Worm (Caenorhabditis elegans): Measurements from ENCODE around the gene coq-6.

Gene coq-6

DNA sequence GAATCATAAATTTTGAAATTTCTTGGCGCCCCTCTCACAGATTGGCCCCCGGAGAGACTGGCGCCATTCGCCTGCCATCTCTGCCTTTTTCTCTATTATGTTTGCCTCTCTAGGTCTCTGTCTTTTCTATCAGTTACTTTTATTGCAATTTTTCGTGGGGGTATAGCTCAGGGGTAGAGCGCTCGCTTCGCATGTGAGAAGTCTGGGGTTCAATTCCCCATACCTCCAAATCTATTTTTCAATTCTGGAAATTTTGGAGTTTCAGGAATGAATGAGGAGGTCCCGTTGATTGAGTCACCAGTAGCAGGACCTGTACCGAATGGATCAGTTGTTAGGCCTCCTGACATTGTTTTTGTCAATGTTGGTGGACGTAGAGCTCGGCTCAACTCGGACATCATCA is 18.5 kb upstream of the coq-6 start, which contains the start of gene kvs-3 (continued):
- TF ChIP-seq sdz-38 (tag; optimal IDR thresholded peaks at IDR 0.05) (peak; percentile 10), B0035.1 (tag; optimal IDR thresholded peaks at IDR 0.05) (peak; percentile 41), pha-4 (tag; optimal IDR thresholded peaks at IDR 0.05) (no peak), madf-8 (GFP tag; conservative IDR thresholded peaks at IDR 0.05) (no peak), nfya-1 (tag; optimal IDR thresholded peaks at IDR 0.05; ENCODE audit: borderline replicate concordance, insufficient read depth) (no peak), gei-17 (GFP tag; optimal IDR thresholded peaks at IDR 0.05) (no peak), ztf-6 (GFP tag; IDR thresholded peaks at IDR 0.05) (peak; percentile 51; the same call in 1 of the 2 replicates), attf-3 (GFP tag; conservative IDR thresholded peaks at IDR 0.05) (peak; percentile 40; the same call in 1 of the 2 replicates), hsf-1 (GFP tag; IDR thresholded peaks at IDR 0.05) (peak; percentile 74; the same call in 1 of the 2 replicates), ztf-28 (GFP tag; IDR thresholded peaks at IDR 0.05) (peak; percentile 92), dpff-1 (tag; optimal IDR thresholded peaks at IDR 0.05) (peak; percentile 44), attf-6 (GFP tag; IDR thresholded peaks at IDR 0.05) (peak; percentile 1), F23B12.7 (tag; optimal IDR thresholded peaks at IDR 0.05; ENCODE audit: insufficient read depth) (peak; percentile 62), ekl-4 (GFP tag; IDR thresholded peaks at IDR 0.05) (peak; percentile 67; the same call in 1 of the 2 replicates), cebp-2 (GFP tag; IDR thresholded peaks at IDR 0.05) (0 out of 2 replicates have a peak, but pooled peaks have one; percentile 76), hrde-1 (tag; optimal IDR thresholded peaks at IDR 0.05; ENCODE audit: borderline replicate concordance) (peak; percentile 83), F52B5.7 (tag; optimal IDR thresholded peaks at IDR 0.05) (no peak), Y79H2A.3 (GFP tag; conservative IDR thresholded peaks at IDR 0.05) (peak; percentile 69; the same call in 1 of the 2 replicates), unc-130 (GFP tag; optimal IDR thresholded peaks at IDR 0.05) (peak; percentile 44), Y95B8A.8 (GFP tag; IDR thresholded peaks at IDR 0.05) (0 out of 2 replicates have a peak, but pooled peaks have one; percentile 8), Y67H2A.10 (GFP tag; conservative IDR thresholded peaks at IDR 0.05) (peak; percentile 50; the same call in 1 of the 2 replicates), hlh-12 (tag; optimal IDR thresholded peaks at IDR 0.05) (peak; percentile 50), nhr-120 (GFP tag; IDR thresholded peaks at IDR 0.05) (peak; percentile 92; the same call in 1 of the 2 replicates), C17E4.6 (GFP tag; IDR thresholded peaks at IDR 0.05) (no peak), B0336.3 (GFP tag; IDR thresholded peaks at IDR 0.05) (no peak), rcor-1 (GFP tag; IDR thresholded peaks at IDR 0.05) (peak; percentile 84), lir-1 (GFP tag; conservative IDR thresholded peaks at IDR 0.05) (0 out of 2 replicates have a peak, but pooled peaks have one; percentile 48), K11D2.4 (GFP tag; IDR thresholded peaks at IDR 0.05) (peak; percentile 67), mxl-1 (tag; optimal IDR thresholded peaks at IDR 0.05) (peak; percentile 73), F33H1.4 (GFP tag; IDR thresholded peaks at IDR 0.05) (no peak), tbp1 (GFP tag; optimal IDR thresholded peaks at IDR 0.05) (peak; percentile 97), ets-4 (GFP tag; optimal IDR thresholded peaks at IDR 0.05) (peak; percentile 37), sptf-2 (GFP tag; optimal IDR thresholded peaks at IDR 0.05) (peak; percentile 92), snpc-4 (GFP tag; optimal IDR thresholded peaks at IDR 0.05) (peak; percentile 70), snpc-4 (tag; optimal IDR thresholded peaks at IDR 0.05) (peak in 1 of 4 experiments; percentile 62), egl-44 (GFP tag; IDR thresholded peaks at IDR 0.05) (peak; percentile 79; the same call in 1 of the 2 replicates), mcd-1 (GFP tag; IDR thresholded peaks at IDR 0.05) (no peak; the same call in 1 of the 2 replicates), zfh-2 (GFP tag; conservative IDR thresholded peaks at IDR 0.05) (no peak), Y56A3A.18 (GFP tag; IDR thresholded peaks at IDR 0.05) (no peak; the same call in 1 of the 2 replicates), nhr-90 (tag; optimal IDR thresholded peaks at IDR 0.05) (peak; percentile 94), snpc-1.3 (tag; optimal IDR thresholded peaks at IDR 0.05; ENCODE audit: insufficient read depth) (peak; percentile 87), bed-1 (GFP tag; IDR thresholded peaks at IDR 0.05) (0 out of 2 replicates have a peak, but pooled peaks have one; percentile 14), somi-1 (GFP tag; optimal IDR thresholded peaks at IDR 0.05) (peak; percentile 37), T07F8.4 (tag; optimal IDR thresholded peaks at IDR 0.05) (peak; percentile 92), lin-40 (tag; optimal IDR thresholded peaks at IDR 0.05) (peak; percentile 65), zim-3 (tag; optimal IDR thresholded peaks at IDR 0.05) (no peak), ztf-3 (GFP tag; optimal IDR thresholded peaks at IDR 0.05) (peak; percentile 56), F57C9.4 (tag; optimal IDR thresholded peaks at IDR 0.05) (no peak)
